Worm (Caenorhabditis elegans) whole organism, midembryonic: Measurements from ENCODE around the gene F54B11.8.

ENCODE experiments used
- cog-1 ChIP-seq: sonication (generic microtip); optimal IDR thresholded peaks from 2 replicates; lab custom pipeline; 2016; ENCODE audit warnings: missing genetic modification characterization, missing compliant biosample characterization
- flt-1 ChIP-seq: fragments of 200-800 bp; sonication (Bioruptor generic); IDR thresholded peaks from 2 replicates; pipeline ENCODE4 v1.3.6; 2022; ENCODE audit warnings: missing genetic modification characterization, missing compliant biosample characterization
- klf-2 ChIP-seq: fragments of 200-800 bp; sonication (Bioruptor generic); conservative IDR thresholded peaks from 2 replicates; pipeline ENCODE4 v1.3.6; 2022; ENCODE audit warnings: missing genetic modification reagents, missing genetic modification characterization, missing compliant biosample characterization
- tab-1 ChIP-seq: fragments of 200-800 bp; sonication (Bioruptor generic); IDR thresholded peaks from 2 replicates; pipeline ENCODE4 v1.3.6; 2022; ENCODE audit warnings: missing genetic modification characterization, missing compliant biosample characterization
- ztf-29 ChIP-seq: fragments of 200-800 bp; sonication (Bioruptor generic); IDR thresholded peaks from 2 replicates; pipeline ENCODE4 v1.3.6; 2022; ENCODE audit warnings: missing genetic modification reagents, missing genetic modification characterization, missing compliant biosample characterization

- TF ChIP-seq cog-1 (tag; lab: Kevin White, UChicago): no peak
- no peak for TF ChIP-seq ztf-29 (GFP tag; lab: Robert Waterston, UW)
- TF ChIP-seq tab-1: no peak
- TF ChIP-seq flt-1: no peak
- TF ChIP-seq klf-2 (GFP tag; lab: Robert Waterston, UW): no peak
Observed at ce11 chrX:13578483-13578882, 25.2 kb downstream of the F54B11.8 start, which contains the start of gene F54B11.11.
